Fruit fly (Drosophila melanogaster): ENCODE results near the gene CG4669.

Gene CG4669

DNA sequence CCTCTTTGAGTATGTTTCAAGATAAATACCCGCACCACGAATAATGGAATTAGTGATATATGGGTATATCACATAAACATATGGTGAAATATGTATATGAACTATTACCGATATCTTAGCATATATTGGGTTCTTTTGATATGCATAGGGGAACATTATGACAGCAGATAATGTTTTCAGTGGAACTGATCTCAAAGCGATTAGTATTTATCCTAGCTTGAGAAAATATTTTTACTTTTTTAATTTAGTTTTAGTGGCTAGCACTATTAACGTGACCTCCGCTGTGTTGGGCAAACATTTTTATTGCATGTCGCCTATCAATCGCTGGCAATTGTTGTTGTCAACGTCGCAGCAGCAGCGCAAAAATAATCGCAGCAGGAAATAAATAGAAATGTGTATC is 45.9 kb upstream of the CG4669 start (continued):
- TF ChIP-seq CG5953 (GFP tag; IDR thresholded peaks at IDR 0.05) (no peak), Bgb (GFP tag; IDR thresholded peaks at IDR 0.05; ENCODE audit: partially characterized antibody) (no peak), CG4282 (GFP tag; optimal IDR thresholded peaks at IDR 0.05) (no peak), ind (GFP tag; optimal IDR thresholded peaks at IDR 0.05) (peak; percentile 0), Hr3 (GFP tag; optimal IDR thresholded peaks at IDR 0.05) (peak; percentile 2), Hr51 (GFP tag; optimal IDR thresholded peaks at IDR 0.05) (peak in 1 of 2 experiments; percentile 39), CG4820 (GFP tag; optimal IDR thresholded peaks at IDR 0.05) (no peak), btn (GFP tag; optimal IDR thresholded peaks at IDR 0.05) (no peak), Camta (GFP tag; optimal IDR thresholded peaks at IDR 0.05) (no peak), CG17802 (tag; optimal IDR thresholded peaks at IDR 0.05) (no peak), CG13424 (tag; optimal IDR thresholded peaks at IDR 0.05) (no peak), Spps (tag; optimal IDR thresholded peaks at IDR 0.05) (no peak), CG31224 (GFP tag; IDR thresholded peaks at IDR 0.05) (no peak), MBD-R2 (GFP tag; IDR thresholded peaks at IDR 0.05) (no peak; the same call in 1 of the 2 replicates), crp (GFP tag; optimal IDR thresholded peaks at IDR 0.05) (no peak), tgo (GFP tag; IDR thresholded peaks at IDR 0.05) (no peak), pho (GFP tag; optimal IDR thresholded peaks at IDR 0.05) (no peak), ERR (GFP tag; optimal IDR thresholded peaks at IDR 0.05) (no peak), CG4730 (GFP tag; IDR thresholded peaks at IDR 0.05) (no peak), CG2875 (GFP tag; optimal IDR thresholded peaks at IDR 0.05) (no peak), CG15601 (tag; optimal IDR thresholded peaks at IDR 0.05) (no peak), CG2712 (tag; optimal IDR thresholded peaks at IDR 0.05) (no peak), ci (GFP tag; IDR thresholded peaks at IDR 0.05) (0 out of 3 replicates have a peak, but pooled peaks have one; percentile 30), Myb (GFP tag; optimal IDR thresholded peaks at IDR 0.05) (no peak), sug (tag; optimal IDR thresholded peaks at IDR 0.05) (no peak), ap (GFP tag; IDR thresholded peaks at IDR 0.05) (no peak), lov (optimal IDR thresholded peaks at IDR 0.05) (no peak), lov (GFP tag; IDR thresholded peaks at IDR 0.05) (no peak), CG17385 (GFP tag; optimal IDR thresholded peaks at IDR 0.05) (no peak), tup (GFP tag; optimal IDR thresholded peaks at IDR 0.05) (no peak), CG3281 (GFP tag; optimal IDR thresholded peaks at IDR 0.05) (peak; percentile 10), Deaf1 (tag; optimal IDR thresholded peaks at IDR 0.05) (no peak), lola (GFP tag; optimal IDR thresholded peaks at IDR 0.05) (peak in 1 of 3 experiments; percentile 27), ken (GFP tag; IDR thresholded peaks at IDR 0.05) (no peak), tll (GFP tag; optimal IDR thresholded peaks at IDR 0.05) (no peak), gt (GFP tag; IDR thresholded peaks at IDR 0.05) (no peak), NfI (GFP tag; optimal IDR thresholded peaks at IDR 0.05) (no peak), chm (GFP tag; IDR thresholded peaks at IDR 0.05) (no peak), insv (GFP tag; optimal IDR thresholded peaks at IDR 0.05) (no peak), CG32532 (GFP tag; IDR thresholded peaks at IDR 0.05) (no peak), jing (GFP tag; optimal IDR thresholded peaks at IDR 0.05) (peak; percentile 15), Fer3 (tag; optimal IDR thresholded peaks at IDR 0.05) (no peak), CG6254 (GFP tag; optimal IDR thresholded peaks at IDR 0.05) (no peak), corto (GFP tag; optimal IDR thresholded peaks at IDR 0.05) (no peak), CG14014 (GFP tag; IDR thresholded peaks at IDR 0.05) (no peak), kni (GFP tag; optimal IDR thresholded peaks at IDR 0.05) (no peak), Hand (GFP tag; optimal IDR thresholded peaks at IDR 0.05) (no peak), dm (GFP tag; optimal IDR thresholded peaks at IDR 0.05) (no peak), CG3995 (GFP tag; optimal IDR thresholded peaks at IDR 0.05) (no peak), vnd (GFP tag; IDR thresholded peaks at IDR 0.05; ENCODE audit: partially characterized antibody) (no peak), br (optimal IDR thresholded peaks at IDR 0.05) (no peak), CG1529 (GFP tag; optimal IDR thresholded peaks at IDR 0.05) (no peak)

Data from whole organism, embryonic.